Worm (Caenorhabditis elegans) whole organism, L2 larva: ENCODE results near the gene ZK1320.7.

ENCODE experiments used
- F13H6.1 ChIP-seq: sonication (generic microtip); optimal IDR thresholded peaks from 2 replicates; lab custom pipeline; 2016; ENCODE audit warnings: missing genetic modification characterization, missing compliant biosample characterization
- R02D3.7 ChIP-seq: fragments of 150-350 bp; optimal IDR thresholded peaks from 2 replicates; lab custom pipeline; 2014; ENCODE audit warnings: missing biosample characterization, missing genetic modification characterization
- Y55F3AM.14 ChIP-seq: fragments of 200-800 bp; sonication (Bioruptor generic); optimal IDR thresholded peaks from 2 replicates; lab custom pipeline; 2018; ENCODE audit warnings: mild to moderate bottlenecking, missing genetic modification characterization, missing compliant biosample characterization
- ZK546.5 ChIP-seq: sonication (generic microtip); optimal IDR thresholded peaks from 2 replicates; lab custom pipeline; 2017; ENCODE audit warnings: missing biosample characterization, missing genetic modification characterization
- alr-1 ChIP-seq: fragments of 150-350 bp; optimal IDR thresholded peaks from 2 replicates; lab custom pipeline; 2014; ENCODE audit warnings: missing biosample characterization, missing genetic modification characterization
- aly-2 ChIP-seq: fragments of 150-350 bp; optimal IDR thresholded peaks from 2 replicates; lab custom pipeline; 2014; ENCODE audit warnings: missing biosample characterization, missing genetic modification characterization
- ama-1 ChIP-seq: fragments of 150-350 bp; optimal IDR thresholded peaks from 2 replicates; lab custom pipeline; 2018; ENCODE audit warnings: inconsistent platforms
- blmp-1 ChIP-seq: sonication (generic microtip); optimal IDR thresholded peaks from 2 replicates; lab custom pipeline; 2017; ENCODE audit warnings: missing genetic modification characterization, mild to moderate bottlenecking, missing compliant biosample characterization, antibody characterized with exemption, moderate library complexity; ENCODE audit not compliant: insufficient read depth
- ceh-16 ChIP-seq: fragments of 150-350 bp; optimal IDR thresholded peaks from 2 replicates; lab custom pipeline; 2014; ENCODE audit warnings: missing biosample characterization, missing genetic modification characterization
- ceh-82 ChIP-seq: fragments of 150-350 bp; optimal IDR thresholded peaks from 2 replicates; lab custom pipeline; 2014; ENCODE audit warnings: missing biosample characterization, missing genetic modification characterization
- crh-2 ChIP-seq: sonication (generic microtip); optimal IDR thresholded peaks from 2 replicates; lab custom pipeline; 2017; ENCODE audit warnings: missing biosample characterization, missing genetic modification characterization
- dmd-4 ChIP-seq: sonication (generic microtip); optimal IDR thresholded peaks from 2 replicates; lab custom pipeline; 2017; ENCODE audit warnings: missing biosample characterization, missing genetic modification characterization
- egl-27 ChIP-seq: sonication (generic microtip); optimal IDR thresholded peaks from 3 replicates; lab custom pipeline; 2017; ENCODE audit warnings: missing biosample characterization, missing genetic modification reagents, missing genetic modification characterization
- elt-1 ChIP-seq: fragments of 150-350 bp; optimal IDR thresholded peaks from 2 replicates; lab custom pipeline; 2014; ENCODE audit warnings: missing biosample characterization, missing genetic modification characterization
- elt-3 ChIP-seq: sonication (generic microtip); optimal IDR thresholded peaks from 2 replicates; lab custom pipeline; 2017; ENCODE audit warnings: missing biosample characterization, missing genetic modification characterization
- gmeb-1 ChIP-seq: fragments of 150-350 bp; optimal IDR thresholded peaks from 2 replicates; lab custom pipeline; 2014; ENCODE audit warnings: missing biosample characterization, missing genetic modification characterization
- lin-11 ChIP-seq: fragments of 150-350 bp; sonication (generic microtip); optimal IDR thresholded peaks from 2 replicates; lab custom pipeline; 2014; ENCODE audit warnings: missing biosample characterization, missing genetic modification characterization, inconsistent platforms, mixed read lengths
- lin-13 ChIP-seq: fragments of 150-350 bp; optimal IDR thresholded peaks from 2 replicates; lab custom pipeline; 2014; ENCODE audit warnings: missing biosample characterization, missing genetic modification reagents, missing genetic modification characterization
- lin-39 ChIP-seq: fragments of 150-350 bp; optimal IDR thresholded peaks from 2 replicates; lab custom pipeline; 2014; ENCODE audit warnings: missing biosample characterization, missing genetic modification reagents, missing genetic modification characterization
- lsy-2 ChIP-seq, 2 experiments: fragments of 150-350 bp in 1 of 2; sonication (generic microtip) in 1 of 2; optimal IDR thresholded peaks; 2 replicates each; lab custom pipeline; 2014 to 2017; ENCODE audit warnings: missing biosample characterization in 2 of 2, missing genetic modification characterization in 2 of 2
- mab-5 ChIP-seq: fragments of 150-350 bp; optimal IDR thresholded peaks from 2 replicates; lab custom pipeline; 2014; ENCODE audit warnings: missing biosample characterization, missing genetic modification characterization
- mbf-1 ChIP-seq: sonication (generic microtip); optimal IDR thresholded peaks from 2 replicates; lab custom pipeline; 2017; ENCODE audit warnings: missing biosample characterization, missing genetic modification characterization
- mdl-1 ChIP-seq, 2 experiments: fragments of 150-350 bp in 1 of 2; sonication (generic microtip) in 1 of 2; optimal IDR thresholded peaks; 2 replicates each; lab custom pipeline; 2017; ENCODE audit warnings: missing biosample characterization in 2 of 2, missing genetic modification characterization in 2 of 2
- nhr-10 ChIP-seq: sonication (generic microtip); optimal IDR thresholded peaks from 2 replicates; lab custom pipeline; 2017; ENCODE audit warnings: missing biosample characterization, missing genetic modification characterization
- nhr-12 ChIP-seq: fragments of 150-350 bp; optimal IDR thresholded peaks from 2 replicates; lab custom pipeline; 2014; ENCODE audit warnings: missing biosample characterization, missing genetic modification characterization
- nhr-129 ChIP-seq: fragments of 150-350 bp; optimal IDR thresholded peaks from 2 replicates; lab custom pipeline; 2014; ENCODE audit warnings: missing biosample characterization, missing genetic modification characterization
- nhr-21 ChIP-seq: fragments of 150-350 bp; optimal IDR thresholded peaks from 2 replicates; lab custom pipeline; 2014; ENCODE audit warnings: missing biosample characterization, missing genetic modification characterization
- nhr-23 ChIP-seq: fragments of 150-350 bp; optimal IDR thresholded peaks from 2 replicates; lab custom pipeline; 2014; ENCODE audit warnings: missing biosample characterization, missing genetic modification reagents, missing genetic modification characterization
- nhr-25 ChIP-seq: fragments of 150-350 bp; sonication (generic microtip); optimal IDR thresholded peaks from 3 replicates; lab custom pipeline; 2014; ENCODE audit warnings: missing biosample characterization, missing genetic modification characterization
- nhr-6 ChIP-seq: fragments of 150-350 bp; optimal IDR thresholded peaks from 2 replicates; lab custom pipeline; 2014; ENCODE audit warnings: missing biosample characterization, missing genetic modification characterization
- sem-4 ChIP-seq: fragments of 150-350 bp; optimal IDR thresholded peaks from 2 replicates; lab custom pipeline; 2014; ENCODE audit warnings: missing biosample characterization, missing genetic modification reagents, missing genetic modification characterization
- skn-1 ChIP-seq: sonication (generic microtip); optimal IDR thresholded peaks from 2 replicates; lab custom pipeline; 2017; ENCODE audit warnings: missing biosample characterization, missing genetic modification characterization
- sma-3 ChIP-seq: sonication (generic microtip); optimal IDR thresholded peaks from 2 replicates; lab custom pipeline; 2016; ENCODE audit warnings: missing genetic modification reagents, missing genetic modification characterization, missing compliant biosample characterization
- sma-9 ChIP-seq, 2 experiments: fragments of 150-350 bp in 1 of 2; sonication (generic microtip) in 1 of 2; optimal IDR thresholded peaks; 2 replicates each; lab custom pipeline; 2014 to 2016; ENCODE audit warnings: missing genetic modification characterization in 2 of 2, mild to moderate bottlenecking in 1 of 2, missing biosample characterization in 1 of 2, missing compliant biosample characterization in 1 of 2, missing genetic modification reagents in 1 of 2, moderate library complexity in 1 of 2
- unc-62 ChIP-seq: fragments of 150-350 bp; optimal IDR thresholded peaks from 2 replicates; lab custom pipeline; 2014; ENCODE audit warnings: missing biosample characterization, missing genetic modification reagents, missing genetic modification characterization
- zag-1 ChIP-seq: fragments of 150-350 bp; optimal IDR thresholded peaks from 2 replicates; lab custom pipeline; 2014; ENCODE audit warnings: missing biosample characterization, missing genetic modification characterization
- ztf-1 ChIP-seq: fragments of 200-800 bp; sonication (Bioruptor generic); conservative IDR thresholded peaks from 2 replicates; pipeline ENCODE4 v1.3.6; 2022; ENCODE audit warnings: missing genetic modification characterization, missing compliant biosample characterization
- ztf-11 ChIP-seq: sonication (generic microtip); optimal IDR thresholded peaks from 2 replicates; lab custom pipeline; 2017; ENCODE audit warnings: missing biosample characterization, missing genetic modification characterization
- ztf-4 ChIP-seq: fragments of 150-350 bp; optimal IDR thresholded peaks from 2 replicates; lab custom pipeline; 2014; ENCODE audit warnings: missing biosample characterization, missing genetic modification characterization

Gene ZK1320.7

ce11 chrII:9695942-9696341, 24.5 kb downstream of the ZK1320.7 start:
- TF ChIP-seq lsy-2 (tag; optimal IDR thresholded peaks at IDR 0.05; lab: Kevin White, UChicago) (peak in 1 of 2 experiments; percentile 30), sma-9 (GFP tag; optimal IDR thresholded peaks at IDR 0.05; lab: Kevin White, UChicago) (peak; percentile 15), sma-9 (tag; optimal IDR thresholded peaks at IDR 0.05; lab: Kevin White, UChicago) (no peak), zag-1 (tag; lab: Kevin White, UChicago) (peak; percentile 7), ztf-11 (no peak), F13H6.1 (tag; lab: Kevin White, UChicago) (no peak)

ce11 chrII:9700363-9700762, 29.0 kb downstream of the ZK1320.7 start, which contains the start of the genes Y53C12A.8 and Y53C12A.7:
TSS of gene Y53C12A.8 (minus strand) at chrII:9700463.
TSS of gene Y53C12A.7 (plus strand) at chrII:9700543.
- TF ChIP-seq nhr-10 (tag; lab: Kevin White, UChicago) (no peak), nhr-6 (tag; lab: Kevin White, UChicago) (no peak), dmd-4 (tag; lab: Kevin White, UChicago) (no peak), sma-3 (no peak), R02D3.7 (no peak), ztf-11 (no peak), sem-4 (tag; lab: Kevin White, UChicago) (no peak), ztf-1 (GFP tag; lab: Robert Waterston, UW) (no peak), sma-9 (GFP tag; optimal IDR thresholded peaks at IDR 0.05; lab: Kevin White, UChicago) (no peak), sma-9 (tag; optimal IDR thresholded peaks at IDR 0.05; lab: Kevin White, UChicago) (no peak), mab-5 (tag; lab: Kevin White, UChicago) (no peak), skn-1 (tag; lab: Kevin White, UChicago) (no peak), zag-1 (tag; lab: Kevin White, UChicago) (no peak), gmeb-1 (tag; lab: Kevin White, UChicago) (no peak), alr-1 (tag; lab: Kevin White, UChicago) (no peak), crh-2 (tag; lab: Kevin White, UChicago) (no peak), egl-27 (tag; lab: Kevin White, UChicago) (no peak), ceh-16 (tag; lab: Kevin White, UChicago) (no peak)

ce11 chrII:9703601-9704000, 32.2 kb downstream of the ZK1320.7 start, which contains the start of gene mop-25.2:
TSS of gene mop-25.2 (minus strand) at chrII:9703701.
- no peak for TF ChIP-seq mbf-1 (tag; lab: Kevin White, UChicago)
- TF ChIP-seq F13H6.1 (tag; lab: Kevin White, UChicago) = no peak
- no peak for TF ChIP-seq Y55F3AM.14 (GFP tag; lab: Kevin White, UChicago)
- TF ChIP-seq nhr-23 = no peak
- TF ChIP-seq ama-1 = no peak
- TF ChIP-seq unc-62 = no peak
- no peak for TF ChIP-seq lin-11 (tag; lab: Kevin White, UChicago)

- TF ChIP-seq mab-5 (tag; lab: Kevin White, UChicago) (no peak), skn-1 (tag; lab: Kevin White, UChicago) (no peak), lin-39 (tag; lab: Kevin White, UChicago) (no peak), alr-1 (tag; lab: Kevin White, UChicago) (no peak), egl-27 (tag; lab: Kevin White, UChicago) (no peak), mbf-1 (tag; lab: Kevin White, UChicago) (no peak), nhr-129 (tag; lab: Kevin White, UChicago) (no peak), mdl-1 (tag; optimal IDR thresholded peaks at IDR 0.05; lab: Kevin White, UChicago) (no peak), ama-1 (no peak), F13H6.1 (tag; lab: Kevin White, UChicago) (no peak), elt-1 (tag; lab: Kevin White, UChicago) (no peak), elt-3 (tag; lab: Kevin White, UChicago) (no peak), blmp-1 (tag; lab: Kevin White, UChicago) (no peak), gmeb-1 (tag; lab: Kevin White, UChicago) (no peak), nhr-23 (no peak)
Observed at ce11 chrII:9704746-9705145, 33.3 kb downstream of the ZK1320.7 start, which contains the start of gene Y53C12A.10. TSS of gene Y53C12A.10 (minus strand) at chrII:9704846.

ce11 chrII:9706207-9706606, 34.8 kb downstream of the ZK1320.7 start, which contains the start of gene Y53C12A.3:
TSS of gene Y53C12A.3 (minus strand) at chrII:9706240.
- TF ChIP-seq crh-2 (tag; lab: Kevin White, UChicago) = peak; percentile 39
- TF ChIP-seq mdl-1 (tag; optimal IDR thresholded peaks at IDR 0.05; lab: Kevin White, UChicago) = no peak
- no peak for TF ChIP-seq mbf-1 (tag; lab: Kevin White, UChicago)
- peak; percentile 24 for TF ChIP-seq blmp-1 (tag; lab: Kevin White, UChicago)
- TF ChIP-seq nhr-129 (tag; lab: Kevin White, UChicago) = peak; percentile 7
- TF ChIP-seq ceh-82 (tag; lab: Kevin White, UChicago) = no peak
- TF ChIP-seq nhr-12 (tag; lab: Kevin White, UChicago) = no peak
- no peak for TF ChIP-seq nhr-6 (tag; lab: Kevin White, UChicago)
- TF ChIP-seq unc-62 = no peak
- TF ChIP-seq elt-1 (tag; lab: Kevin White, UChicago) = no peak
- TF ChIP-seq mab-5 (tag; lab: Kevin White, UChicago) = no peak
- no peak for TF ChIP-seq ZK546.5 (tag; lab: Kevin White, UChicago)
- TF ChIP-seq aly-2 (tag; lab: Kevin White, UChicago) = no peak
- TF ChIP-seq lsy-2 (tag; optimal IDR thresholded peaks at IDR 0.05; lab: Kevin White, UChicago) = peak in 1 of 2 experiments; percentile 74
- no peak for TF ChIP-seq lin-39 (tag; lab: Kevin White, UChicago)
- no peak for TF ChIP-seq lin-11 (tag; lab: Kevin White, UChicago)
- TF ChIP-seq nhr-25 (tag; lab: Kevin White, UChicago) = no peak
- TF ChIP-seq F13H6.1 (tag; lab: Kevin White, UChicago) = no peak
- no peak for TF ChIP-seq ama-1
- no peak for TF ChIP-seq ceh-16 (tag; lab: Kevin White, UChicago)
- TF ChIP-seq lin-13 (GFP tag; lab: Kevin White, UChicago) = peak; percentile 34
- no peak for TF ChIP-seq nhr-10 (tag; lab: Kevin White, UChicago)
- no peak for TF ChIP-seq nhr-23
- no peak for TF ChIP-seq zag-1 (tag; lab: Kevin White, UChicago)
- no peak for TF ChIP-seq sma-9 (GFP tag; optimal IDR thresholded peaks at IDR 0.05; lab: Kevin White, UChicago)
- no peak for TF ChIP-seq sma-9 (tag; optimal IDR thresholded peaks at IDR 0.05; lab: Kevin White, UChicago)
- TF ChIP-seq sma-3 = peak; percentile 7
- no peak for TF ChIP-seq ztf-4
- TF ChIP-seq elt-3 (tag; lab: Kevin White, UChicago) = no peak
- TF ChIP-seq nhr-21 (tag; lab: Kevin White, UChicago) = no peak
